Worm (Caenorhabditis elegans): Measurements from ENCODE around the gene F59B10.6.

- TF ChIP-seq F49E8.2 (tag; optimal IDR thresholded peaks at IDR 0.05; ENCODE audit: insufficient read depth) (no peak), lin-35 (GFP tag; optimal IDR thresholded peaks at IDR 0.05) (peak in 1 of 3 experiments; percentile 87), aptf-2 (GFP tag; conservative IDR thresholded peaks at IDR 0.05) (no peak), hrde-1 (tag; optimal IDR thresholded peaks at IDR 0.05; ENCODE audit: borderline replicate concordance) (no peak), F10E7.11 (tag; optimal IDR thresholded peaks at IDR 0.05) (peak; percentile 66), hmg-20 (GFP tag; IDR thresholded peaks at IDR 0.05) (0 out of 2 replicates have a peak, but pooled peaks have one; percentile 14), ets-4 (GFP tag; optimal IDR thresholded peaks at IDR 0.05) (no peak)
These were observed 27.9 kb upstream of the F59B10.6 start for ce11 chrII:10551985-10552736.

Data from whole organism, young adult.